Worm (Caenorhabditis elegans) whole organism, early embryonic: ENCODE measurements around the gene popl-1.

Experiments used
- B0310.2 ChIP-seq: sonication (generic microtip); optimal IDR thresholded peaks from 2 replicates; lab custom pipeline; 2016; ENCODE audit warnings: mild to moderate bottlenecking, missing genetic modification characterization, missing compliant biosample characterization
- F13C5.2 ChIP-seq: sonication (generic microtip); optimal IDR thresholded peaks from 2 replicates; lab custom pipeline; 2017; ENCODE audit warnings: mild to moderate bottlenecking, missing genetic modification characterization, inconsistent platforms, missing compliant biosample characterization
- aly-1 ChIP-seq: sonication (generic microtip); optimal IDR thresholded peaks from 2 replicates; lab custom pipeline; 2016; ENCODE audit warnings: missing genetic modification characterization, missing compliant biosample characterization
- ama-1 ChIP-seq: fragments of 150-350 bp; optimal IDR thresholded peaks from 2 replicates; lab custom pipeline; 2014
- ceh-13 ChIP-seq: fragments of 200-800 bp; sonication (Bioruptor generic); optimal IDR thresholded peaks from 2 replicates; lab custom pipeline; 2018; ENCODE audit warnings: mild to moderate bottlenecking, missing genetic modification characterization, missing compliant biosample characterization
- ceh-36 ChIP-seq: sonication (generic microtip); optimal IDR thresholded peaks from 2 replicates; lab custom pipeline; 2016; ENCODE audit warnings: missing genetic modification characterization, inconsistent platforms, missing compliant biosample characterization
- ets-7 ChIP-seq: sonication (generic microtip); optimal IDR thresholded peaks from 2 replicates; lab custom pipeline; 2016; ENCODE audit warnings: missing genotype, missing genetic modification characterization, missing compliant biosample characterization
- flt-1 ChIP-seq: fragments of 200-800 bp; sonication (Bioruptor generic); IDR thresholded peaks from 2 replicates; pipeline ENCODE4 v1.3.6; 2022; ENCODE audit warnings: missing genetic modification characterization, missing compliant biosample characterization
- hmbx-1 ChIP-seq: sonication (generic microtip); optimal IDR thresholded peaks from 2 replicates; lab custom pipeline; 2016; ENCODE audit warnings: mild to moderate bottlenecking, missing genetic modification characterization, missing compliant biosample characterization
- hmg-4 ChIP-seq: fragments of 200-800 bp; sonication (Bioruptor generic); optimal IDR thresholded peaks from 2 replicates; lab custom pipeline; 2018; ENCODE audit warnings: mild to moderate bottlenecking, missing genetic modification characterization, missing compliant biosample characterization
- hnd-1 ChIP-seq: sonication (generic microtip); optimal IDR thresholded peaks from 2 replicates; lab custom pipeline; 2016; ENCODE audit warnings: missing genetic modification characterization, missing compliant biosample characterization
- pes-1 ChIP-seq: fragments of 200-800 bp; sonication (Bioruptor generic); IDR thresholded peaks from 2 replicates; pipeline ENCODE4 v1.3.6; 2022; ENCODE audit warnings: missing genetic modification reagents, missing genetic modification characterization, missing compliant biosample characterization
- scrt-1 ChIP-seq: fragments of 200-800 bp; sonication (Bioruptor generic); IDR thresholded peaks from 2 replicates; pipeline ENCODE4 v1.3.6; 2022; ENCODE audit warnings: missing genetic modification characterization, missing compliant biosample characterization
- sea-1 ChIP-seq: fragments of 200-800 bp; sonication (Bioruptor generic); conservative IDR thresholded peaks from 2 replicates; pipeline ENCODE4 v1.3.6; 2022; ENCODE audit warnings: missing genetic modification characterization, missing compliant biosample characterization
- tbx-11 ChIP-seq: fragments of 200-800 bp; sonication (Bioruptor generic); IDR thresholded peaks from 2 replicates; pipeline ENCODE4 v1.3.6; 2022; ENCODE audit warnings: missing genetic modification characterization, missing compliant biosample characterization
- tbx-37 ChIP-seq: fragments of 200-800 bp; sonication (Bioruptor generic); conservative IDR thresholded peaks from 2 replicates; pipeline ENCODE4 v1.3.6; 2022; ENCODE audit warnings: missing genetic modification reagents, missing genetic modification characterization, missing compliant biosample characterization
- tra-4 ChIP-seq: sonication (generic microtip); optimal IDR thresholded peaks from 2 replicates; lab custom pipeline; 2017; ENCODE audit warnings: missing genetic modification characterization, missing compliant biosample characterization

Gene popl-1

DNA sequence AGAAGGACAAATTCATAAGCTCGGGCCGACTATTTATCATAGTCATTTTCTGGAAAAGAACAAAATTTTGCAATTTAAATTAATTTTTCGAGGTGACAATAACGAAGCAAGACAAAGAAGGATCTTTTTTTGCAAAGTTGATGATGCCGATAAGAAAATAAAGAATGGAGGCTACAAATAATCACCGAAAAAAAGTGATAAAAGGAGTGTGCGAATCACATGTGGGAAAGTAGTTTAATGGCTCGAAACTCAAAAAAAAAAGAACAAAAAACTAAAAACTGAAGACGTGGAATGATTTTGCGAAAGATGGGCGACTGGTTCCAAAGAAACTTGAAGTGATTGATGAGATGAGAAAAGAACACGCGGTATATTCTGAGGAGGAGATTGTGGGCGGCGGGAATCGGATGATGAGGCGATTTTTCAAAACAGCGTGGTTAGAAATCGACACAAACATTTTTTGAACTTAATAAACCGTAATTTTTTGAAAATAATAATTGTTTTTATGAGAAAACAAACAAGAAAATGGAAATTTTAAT is 11.3 kb downstream of the popl-1 start, which contains the start of gene atgl-1:
TSS of gene atgl-1 (minus strand) at position 51 of the 536 bp plus-strand sequence.
- TF ChIP-seq ceh-13 (GFP tag; lab: Kevin White, UChicago): no peak
- no peak for TF ChIP-seq hnd-1 (tag; lab: Kevin White, UChicago)
- TF ChIP-seq ets-7 (tag; lab: Kevin White, UChicago): no peak

DNA sequence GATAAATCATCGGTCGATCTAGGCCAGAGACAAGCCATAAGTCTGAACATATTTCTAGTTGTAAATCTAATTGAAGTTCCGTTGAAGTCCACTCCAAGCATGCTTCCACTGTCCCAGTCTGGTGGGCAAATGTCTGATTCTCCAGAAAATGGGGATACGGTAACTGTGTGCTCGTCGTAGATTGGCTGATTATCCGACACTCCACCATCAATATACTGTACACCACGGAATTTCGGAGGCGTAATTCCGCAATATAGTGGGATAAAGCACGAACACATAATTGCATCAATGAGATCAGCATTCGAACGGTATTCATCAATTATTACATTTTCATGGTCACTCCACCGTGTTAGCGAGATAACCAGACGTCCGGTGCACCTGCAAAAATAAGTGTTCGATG is 12.5 kb downstream of the popl-1 start:
- TF ChIP-seq ets-7 (tag; lab: Kevin White, UChicago) (no peak), B0310.2 (no peak), sea-1 (GFP tag; lab: Robert Waterston, UW) (no peak)

DNA sequence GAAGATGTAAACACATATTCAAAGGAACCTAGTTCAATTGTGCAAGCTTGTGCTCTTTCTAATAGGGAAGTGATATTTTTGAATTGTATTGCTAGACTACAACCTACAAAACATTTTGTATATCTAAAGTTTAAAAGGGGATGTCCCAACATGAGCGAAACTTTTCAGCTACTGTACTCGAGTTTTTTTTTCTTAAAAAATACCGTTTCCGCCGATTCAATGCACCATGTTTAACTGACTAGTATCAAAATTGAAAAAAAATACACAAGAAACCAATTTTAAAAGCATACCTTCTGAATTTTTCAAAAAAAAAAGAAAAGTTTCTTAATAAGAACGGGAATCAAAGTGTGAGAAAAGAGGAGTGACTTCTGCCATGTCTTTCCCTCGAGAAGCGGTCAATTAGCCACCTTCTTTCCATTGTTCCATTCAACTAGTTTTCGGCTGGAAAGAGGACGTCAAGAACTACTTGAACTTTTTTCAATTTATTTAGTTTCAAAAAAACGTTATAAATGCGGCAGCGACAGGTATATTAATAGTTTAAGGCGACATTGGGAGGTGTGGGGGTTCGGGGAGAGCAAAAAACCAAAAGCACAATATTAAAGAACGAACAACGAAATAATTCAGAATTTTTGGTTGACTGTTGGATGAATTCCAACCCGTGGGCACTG is 15.3 kb downstream of the popl-1 start, which contains the start of gene nas-4:
TSS of gene nas-4 (minus strand) at position 351 of the 668 bp plus-strand sequence.
- TF ChIP-seq tra-4 (tag; lab: Kevin White, UChicago) (no peak), B0310.2 (no peak), F13C5.2 (no peak), pes-1 (GFP tag; lab: Robert Waterston, UW) (no peak), scrt-1 (GFP tag; lab: Robert Waterston, UW) (no peak), flt-1 (GFP tag; lab: Robert Waterston, UW) (no peak), aly-1 (tag; lab: Kevin White, UChicago) (no peak), ets-7 (tag; lab: Kevin White, UChicago) (no peak), tbx-37 (GFP tag; lab: Robert Waterston, UW) (no peak), ama-1 (lab: Kevin White, UChicago) (no peak)

DNA sequence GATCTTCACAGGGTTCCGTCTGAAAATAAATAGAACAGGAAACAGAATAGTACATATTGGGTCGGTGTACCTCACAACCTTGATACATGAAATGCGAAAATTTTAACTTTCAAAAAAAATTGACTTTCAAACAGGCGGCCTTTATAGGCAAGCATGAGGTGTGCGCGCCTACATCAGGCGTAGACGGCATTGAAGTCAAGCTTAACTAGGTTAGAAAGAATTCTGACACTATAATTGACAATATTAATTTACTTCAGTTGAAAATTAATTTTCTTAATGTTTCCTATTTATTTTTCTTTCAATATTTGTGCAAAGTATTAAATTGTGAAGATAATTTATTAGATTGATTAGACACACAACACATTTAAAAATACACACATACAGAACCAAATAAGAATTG is 18.8 kb downstream of the popl-1 start, which contains the start of gene C05D11.5:
TSS of gene C05D11.5 (minus strand) at position 101 of the 400 bp plus-strand sequence.
- TF ChIP-seq aly-1 (tag; lab: Kevin White, UChicago) (no peak), tbx-37 (GFP tag; lab: Robert Waterston, UW) (no peak), hmg-4 (GFP tag; lab: Kevin White, UChicago) (no peak), ceh-36 (tag; lab: Kevin White, UChicago) (no peak), ets-7 (tag; lab: Kevin White, UChicago) (no peak)

DNA sequence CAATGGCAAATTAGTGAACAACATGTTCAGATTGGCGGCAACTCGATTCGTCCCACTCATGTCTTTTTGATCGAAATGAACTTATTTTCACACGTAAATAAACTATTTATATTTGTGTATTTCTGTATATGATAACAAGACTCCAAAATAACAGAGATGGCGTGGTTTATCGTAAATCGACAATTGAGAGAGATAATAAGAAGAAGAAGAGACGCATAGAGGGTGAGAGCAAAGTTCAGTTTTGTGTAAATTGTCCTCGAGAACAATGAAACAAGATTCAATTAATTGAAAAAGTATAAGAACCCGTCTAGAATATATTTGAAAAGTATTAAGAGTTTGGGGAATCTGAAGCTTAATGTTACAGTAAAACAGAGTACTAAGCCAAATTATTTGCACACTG is 19.3 kb downstream of the popl-1 start:
- TF ChIP-seq pes-1 (GFP tag; lab: Robert Waterston, UW) (no peak), hmbx-1 (no peak), ceh-36 (tag; lab: Kevin White, UChicago) (no peak), F13C5.2 (no peak), ets-7 (tag; lab: Kevin White, UChicago) (no peak), sea-1 (GFP tag; lab: Robert Waterston, UW) (no peak), B0310.2 (no peak), aly-1 (tag; lab: Kevin White, UChicago) (no peak), ama-1 (lab: Kevin White, UChicago) (no peak), tra-4 (tag; lab: Kevin White, UChicago) (no peak), scrt-1 (GFP tag; lab: Robert Waterston, UW) (no peak), hmg-4 (GFP tag; lab: Kevin White, UChicago) (no peak), ceh-13 (GFP tag; lab: Kevin White, UChicago) (no peak)

DNA sequence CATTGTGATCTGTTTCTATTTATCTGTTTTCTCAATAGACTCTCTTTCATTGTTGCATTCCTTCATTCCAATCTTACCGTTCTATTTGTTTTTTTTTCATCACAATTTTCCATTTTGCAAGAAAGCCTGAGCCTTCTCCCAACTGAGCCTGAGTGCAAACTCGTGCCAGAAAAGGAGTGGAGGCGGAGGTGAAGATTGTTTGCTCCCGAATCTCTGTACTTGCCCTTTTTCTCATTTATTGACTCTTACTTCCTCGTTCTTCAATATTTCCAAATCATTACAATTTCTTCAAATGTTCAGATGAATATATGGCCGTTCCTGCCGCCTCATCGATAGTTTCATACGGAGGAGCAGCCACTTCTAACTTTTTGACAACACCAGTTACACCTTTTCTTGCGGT is 23.9 kb downstream of the popl-1 start, which contains the start of gene let-756:
TSS of gene let-756 (plus strand) at position 301 of the 400 bp plus-strand sequence.
- TF ChIP-seq pes-1 (GFP tag; lab: Robert Waterston, UW): no peak
- TF ChIP-seq tbx-37 (GFP tag; lab: Robert Waterston, UW): no peak
- no peak for TF ChIP-seq F13C5.2
- TF ChIP-seq ceh-13 (GFP tag; lab: Kevin White, UChicago): no peak
- no peak for TF ChIP-seq scrt-1 (GFP tag; lab: Robert Waterston, UW)
- no peak for TF ChIP-seq sea-1 (GFP tag; lab: Robert Waterston, UW)
- TF ChIP-seq ets-7 (tag; lab: Kevin White, UChicago): no peak
- TF ChIP-seq B0310.2: no peak
- TF ChIP-seq ceh-36 (tag; lab: Kevin White, UChicago): no peak
- no peak for TF ChIP-seq tbx-11
- TF ChIP-seq tra-4 (tag; lab: Kevin White, UChicago): no peak
- no peak for TF ChIP-seq ama-1 (lab: Kevin White, UChicago)
- no peak for TF ChIP-seq flt-1 (GFP tag; lab: Robert Waterston, UW)
- no peak for TF ChIP-seq aly-1 (tag; lab: Kevin White, UChicago)
- no peak for TF ChIP-seq hmg-4 (GFP tag; lab: Kevin White, UChicago)
- TF ChIP-seq hmbx-1: no peak
- TF ChIP-seq hnd-1 (tag; lab: Kevin White, UChicago): no peak

DNA sequence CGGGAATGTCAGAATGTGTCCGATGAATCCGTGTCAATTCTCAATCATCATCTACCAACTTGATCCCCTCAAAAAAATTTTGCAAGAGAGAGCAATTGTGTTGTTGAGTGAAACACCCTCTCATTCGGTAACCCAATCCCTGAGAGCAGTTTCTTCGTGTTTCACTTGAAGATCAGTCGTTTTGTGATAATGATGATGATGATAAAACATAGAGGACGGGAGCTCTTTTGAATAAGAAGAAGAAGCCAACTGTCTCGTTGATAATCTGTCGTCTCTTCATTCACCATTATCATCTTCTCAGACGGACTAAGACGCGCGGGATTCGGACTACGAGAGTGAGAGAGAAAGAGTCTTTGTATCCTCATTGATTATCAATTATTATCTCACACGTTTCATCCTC is 25.6 kb downstream of the popl-1 start:
- TF ChIP-seq tbx-11 (no peak), scrt-1 (GFP tag; lab: Robert Waterston, UW) (no peak), tbx-37 (GFP tag; lab: Robert Waterston, UW) (no peak), tra-4 (tag; lab: Kevin White, UChicago) (no peak), sea-1 (GFP tag; lab: Robert Waterston, UW) (no peak), ama-1 (lab: Kevin White, UChicago) (no peak), aly-1 (tag; lab: Kevin White, UChicago) (no peak), pes-1 (GFP tag; lab: Robert Waterston, UW) (no peak), hmbx-1 (no peak), B0310.2 (no peak), ceh-13 (GFP tag; lab: Kevin White, UChicago) (no peak)
